Worm (Caenorhabditis elegans): ENCODE data around the gene nlp-35.

nlp-35 gene

DNA sequence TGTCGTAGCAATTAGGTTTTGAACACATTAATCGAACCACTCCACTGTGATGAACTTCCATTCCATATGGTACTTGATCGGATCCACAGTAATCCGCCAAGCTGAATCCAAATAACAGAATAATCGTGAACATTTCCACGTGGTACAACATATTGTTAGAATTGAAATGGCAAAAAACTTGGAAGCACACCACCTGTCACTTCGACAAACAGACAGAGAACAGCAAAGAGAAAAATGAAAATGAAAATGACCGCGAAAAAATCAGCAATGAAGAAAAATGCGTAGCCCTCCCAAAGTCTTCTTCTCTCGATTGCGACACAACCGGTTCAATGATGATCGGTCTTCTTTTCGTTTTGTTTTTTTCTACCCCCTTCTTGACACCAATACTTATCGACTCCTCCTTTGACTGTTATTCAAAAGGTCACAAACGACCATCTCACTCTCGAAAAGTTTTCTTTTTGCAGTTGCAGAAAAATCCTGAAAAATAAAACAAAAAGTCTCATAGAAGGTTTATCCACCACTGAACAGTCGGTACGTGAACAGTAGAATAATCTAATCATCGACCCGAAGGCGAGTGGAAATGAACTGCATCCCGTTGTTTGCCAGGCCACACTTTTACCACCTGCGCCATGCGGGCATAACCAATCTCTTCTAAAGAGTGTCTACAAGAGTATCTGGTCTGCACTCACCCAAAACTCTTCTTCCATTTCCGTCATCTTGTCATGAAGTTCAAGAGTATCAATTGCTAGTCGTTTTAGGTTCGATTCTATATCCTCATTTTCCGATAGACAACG, 41.4 kb downstream of the nlp-35 start, which contains the start of gene wrt-3 (continued):
- peak; percentile 81 for TF ChIP-seq ztf-18 (tag; optimal IDR thresholded peaks at IDR 0.05)
- TF ChIP-seq F33H1.4 (GFP tag; IDR thresholded peaks at IDR 0.05), result no peak
- TF ChIP-seq ama-1 (optimal IDR thresholded peaks at IDR 0.05), result no peak
- peak; percentile 74 to 96 for TF ChIP-seq ama-1 (GFP tag; optimal IDR thresholded peaks at IDR 0.05)
- TF ChIP-seq B0019.2 (GFP tag; conservative IDR thresholded peaks at IDR 0.05), result 0 out of 2 replicates have a peak, but pooled peaks have one; percentile 37
- no peak for TF ChIP-seq C06A6.2 (GFP tag; conservative IDR thresholded peaks at IDR 0.05)
- TF ChIP-seq mel-28 (tag; optimal IDR thresholded peaks at IDR 0.05; ENCODE audit: borderline replicate concordance), result peak; percentile 33
- peak; percentile 61 for TF ChIP-seq ceh-79 (tag; optimal IDR thresholded peaks at IDR 0.05)
- TF ChIP-seq madf-8 (GFP tag; conservative IDR thresholded peaks at IDR 0.05), result 0 out of 2 replicates have a peak, but pooled peaks have one; percentile 16
- peak; percentile 94 for TF ChIP-seq nhr-27 (tag; optimal IDR thresholded peaks at IDR 0.05)
- peak; percentile 73 for TF ChIP-seq D2030.7 (GFP tag; IDR thresholded peaks at IDR 0.05)
- no peak for TF ChIP-seq B0336.3 (GFP tag; IDR thresholded peaks at IDR 0.05)
- TF ChIP-seq let-526 (GFP tag; IDR thresholded peaks at IDR 0.05), result no peak
- peak; percentile 90 for TF ChIP-seq hlh-12 (tag; optimal IDR thresholded peaks at IDR 0.05)
- TF ChIP-seq dpff-1 (tag; optimal IDR thresholded peaks at IDR 0.05), result peak; percentile 77
- no peak; the same call in 1 of the 2 replicates for TF ChIP-seq Y56A3A.18 (GFP tag; IDR thresholded peaks at IDR 0.05)
- TF ChIP-seq F57A8.1 (GFP tag; optimal IDR thresholded peaks at IDR 0.05), result peak; percentile 88
- TF ChIP-seq cebp-2 (GFP tag; IDR thresholded peaks at IDR 0.05), result peak; percentile 95
- peak; percentile 50 for TF ChIP-seq nhr-80 (tag; optimal IDR thresholded peaks at IDR 0.05)
- no peak for TF ChIP-seq cebp-1 (GFP tag; IDR thresholded peaks at IDR 0.05)
- no peak for TF ChIP-seq cebp-1 (tag; optimal IDR thresholded peaks at IDR 0.05)
- peak; percentile 98 for TF ChIP-seq fkh-3 (tag; optimal IDR thresholded peaks at IDR 0.05)

DNA sequence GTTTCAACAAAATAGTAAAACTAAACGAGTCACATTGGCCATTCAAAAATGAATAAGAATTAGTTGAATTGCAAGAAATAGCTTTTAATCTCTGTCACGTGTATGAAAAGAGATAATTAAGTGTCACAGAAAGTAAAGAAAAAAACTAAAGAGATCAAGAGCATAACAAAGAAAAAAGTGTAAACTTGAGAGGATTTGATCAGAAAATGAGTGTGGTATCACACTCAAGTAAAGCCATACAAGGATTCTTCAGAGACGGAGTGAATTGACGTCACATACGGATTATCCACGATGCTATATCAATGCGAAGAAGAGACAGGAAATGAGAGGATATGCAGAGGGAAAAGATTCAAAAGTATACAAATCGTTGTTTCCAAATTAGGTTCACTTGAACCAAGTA, 49.4 kb downstream of the nlp-35 start:
- TF ChIP-seq nhr-179 (tag; optimal IDR thresholded peaks at IDR 0.05) (no peak), pha-4 (tag; optimal IDR thresholded peaks at IDR 0.05) (no peak), ceh-100 (GFP tag; IDR thresholded peaks at IDR 0.05) (no peak), cebp-2 (GFP tag; IDR thresholded peaks at IDR 0.05) (no peak), sptf-2 (GFP tag; optimal IDR thresholded peaks at IDR 0.05) (no peak), lin-54 (GFP tag; optimal IDR thresholded peaks at IDR 0.05) (no peak), ztf-26 (tag; optimal IDR thresholded peaks at IDR 0.05) (no peak), repo-1 (tag; optimal IDR thresholded peaks at IDR 0.05) (no peak), ccch-3 (GFP tag; optimal IDR thresholded peaks at IDR 0.05) (no peak)

Data from whole organism, young adult.